Fruit fly (Drosophila melanogaster) whole organism, embryonic: ENCODE data around the gene CG15537.

Source experiments
- CG11456 ChIP-seq: fragments of 200-800 bp; sonication (Bioruptor generic); IDR thresholded peaks from 3 replicates; pipeline ENCODE4 v1.3.6; 2022; ENCODE audit warnings: missing biosample characterization, missing genetic modification characterization
- CG12299 ChIP-seq: fragments of 200-800 bp; sonication (Bioruptor generic); optimal IDR thresholded peaks from 2 replicates; lab custom pipeline; 2018; ENCODE audit warnings: missing biosample characterization, mild to moderate bottlenecking, missing genetic modification characterization
- CG12744 ChIP-seq: fragments of 200-800 bp; sonication (Bioruptor generic); optimal IDR thresholded peaks from 2 replicates; lab custom pipeline; 2016; ENCODE audit warnings: missing biosample characterization, missing genetic modification characterization
- CG12769 ChIP-seq: fragments of 200-800 bp; sonication (Bioruptor generic); optimal IDR thresholded peaks from 2 replicates; lab custom pipeline; 2019; ENCODE audit warnings: missing biosample characterization, mild to moderate bottlenecking, missing genetic modification characterization, moderate library complexity
- CG12942 ChIP-seq: fragments of 200-800 bp; sonication (Bioruptor generic); optimal IDR thresholded peaks from 3 replicates; lab custom pipeline; 2016; ENCODE audit warnings: missing biosample characterization, missing genetic modification characterization
- CG15601 ChIP-seq: fragments of 200-800 bp; sonication (Bioruptor generic); optimal IDR thresholded peaks from 3 replicates; lab custom pipeline; 2019; ENCODE audit warnings: missing biosample characterization, mild to moderate bottlenecking, missing genetic modification characterization, moderate library complexity
- CG17802 ChIP-seq: fragments of 200-800 bp; sonication (Bioruptor generic); optimal IDR thresholded peaks from 2 replicates; lab custom pipeline; 2018; ENCODE audit warnings: missing biosample characterization, mild to moderate bottlenecking, missing genetic modification characterization, moderate library complexity
- CG18262 ChIP-seq: fragments of 200-800 bp; optimal IDR thresholded peaks from 3 replicates; lab custom pipeline; 2019; ENCODE audit warnings: missing biosample characterization, mild to moderate bottlenecking, missing genetic modification characterization, moderate library complexity
- CG2116 ChIP-seq: fragments of 200-800 bp; sonication (Bioruptor generic); optimal IDR thresholded peaks from 3 replicates; lab custom pipeline; 2018; ENCODE audit warnings: missing biosample characterization, mild to moderate bottlenecking, missing genetic modification characterization
- CG31388 ChIP-seq: fragments of 200-800 bp; sonication (Bioruptor generic); optimal IDR thresholded peaks from 2 replicates; lab custom pipeline; 2016; ENCODE audit warnings: missing biosample characterization, missing genetic modification characterization
- CG33557 ChIP-seq: fragments of 200-800 bp; sonication (Bioruptor generic); optimal IDR thresholded peaks from 2 replicates; lab custom pipeline; 2019; ENCODE audit warnings: missing biosample characterization, mild to moderate bottlenecking, missing genetic modification characterization, moderate library complexity
- CG4617 ChIP-seq: fragments of 200-800 bp; sonication (Bioruptor generic); optimal IDR thresholded peaks from 3 replicates; lab custom pipeline; 2016; ENCODE audit warnings: missing biosample characterization, missing genetic modification characterization, borderline replicate concordance
- CG4854 ChIP-seq: fragments of 200-800 bp; sonication (Bioruptor generic); optimal IDR thresholded peaks from 2 replicates; lab custom pipeline; 2016; ENCODE audit warnings: missing biosample characterization, missing genetic modification characterization, inconsistent platforms
- CG6765 ChIP-seq: fragments of 200-800 bp; sonication (Bioruptor generic); optimal IDR thresholded peaks from 3 replicates; lab custom pipeline; 2017; ENCODE audit warnings: missing biosample characterization, mild to moderate bottlenecking, missing genetic modification characterization
- CG7357 ChIP-seq: fragments of 200-800 bp; sonication (Bioruptor generic); IDR thresholded peaks from 3 replicates; pipeline ENCODE4 v1.3.6; 2022; ENCODE audit warnings: missing biosample characterization, missing genetic modification characterization
- CG7963 ChIP-seq: fragments of 200-800 bp; sonication (Bioruptor generic); IDR thresholded peaks from 3 replicates; pipeline ENCODE4 v1.3.6; 2022; ENCODE audit warnings: missing biosample characterization, missing genetic modification characterization; ENCODE audit not compliant: partially characterized antibody
- CG9797 ChIP-seq: fragments of 200-800 bp; sonication (Bioruptor generic); optimal IDR thresholded peaks from 3 replicates; lab custom pipeline; 2018; ENCODE audit warnings: missing biosample characterization, mild to moderate bottlenecking, missing genetic modification characterization
- CTCF ChIP-seq: fragments of 200-800 bp; sonication (Bioruptor generic); optimal IDR thresholded peaks from 2 replicates; lab custom pipeline; 2017; ENCODE audit warnings: missing biosample characterization, mild to moderate bottlenecking, missing genetic modification characterization, moderate library complexity
- D19A ChIP-seq: fragments of 200-800 bp; optimal IDR thresholded peaks from 3 replicates; lab custom pipeline; 2019; ENCODE audit warnings: missing biosample characterization, mild to moderate bottlenecking, missing genetic modification characterization, moderate library complexity
- Dbx ChIP-seq: fragments of 200-800 bp; sonication (Bioruptor generic); IDR thresholded peaks from 3 replicates; pipeline ENCODE4 v1.3.6; 2022; ENCODE audit warnings: missing biosample characterization, missing genetic modification characterization
- Drgx ChIP-seq: fragments of 200-800 bp; sonication (Bioruptor generic); IDR thresholded peaks from 2 replicates; pipeline ENCODE4 v1.3.6; 2022; ENCODE audit warnings: missing biosample characterization, missing genetic modification characterization
- Fer1 ChIP-seq: fragments of 200-800 bp; sonication (Bioruptor generic); optimal IDR thresholded peaks from 2 replicates; lab custom pipeline; 2017; ENCODE audit warnings: missing biosample characterization, mild to moderate bottlenecking, missing genetic modification characterization
- HmgD ChIP-seq: fragments of 200-800 bp; sonication (Bioruptor generic); optimal IDR thresholded peaks from 3 replicates; lab custom pipeline; 2016; ENCODE audit warnings: missing biosample characterization, missing genetic modification characterization
- Hr39 ChIP-seq: fragments of >200 bp; optimal IDR thresholded peaks from 2 replicates; lab custom pipeline; 2017
- MESR4 ChIP-seq: fragments of 200-800 bp; sonication (Bioruptor generic); optimal IDR thresholded peaks from 2 replicates; lab custom pipeline; 2018; ENCODE audit warnings: missing biosample characterization, mild to moderate bottlenecking, missing genetic modification characterization, moderate library complexity
- Nf-YB ChIP-seq: fragments of 200-800 bp; sonication (Bioruptor generic); optimal IDR thresholded peaks from 3 replicates; lab custom pipeline; 2019; ENCODE audit warnings: missing biosample characterization, mild to moderate bottlenecking, missing genetic modification characterization, moderate library complexity
- Nf-YC ChIP-seq: fragments of 200-800 bp; optimal IDR thresholded peaks from 3 replicates; lab custom pipeline; 2019; ENCODE audit warnings: missing biosample characterization, mild to moderate bottlenecking, missing genetic modification characterization, moderate library complexity
- Sry-δ ChIP-seq: fragments of 200-800 bp; sonication (Bioruptor generic); optimal IDR thresholded peaks from 2 replicates; lab custom pipeline; 2016; ENCODE audit warnings: missing biosample characterization, missing genetic modification characterization
- aop ChIP-seq: fragments of 200-800 bp; sonication (Bioruptor generic); IDR thresholded peaks from 2 replicates; pipeline ENCODE4 v1.3.6; 2022; ENCODE audit warnings: missing biosample characterization, missing genetic modification characterization
- ara ChIP-seq: fragments of 200-800 bp; sonication (Bioruptor generic); IDR thresholded peaks from 2 replicates; pipeline ENCODE4 v1.3.6; 2022; ENCODE audit warnings: missing biosample characterization, missing genetic modification characterization
- bowl ChIP-seq: fragments of 200-800 bp; sonication (Bioruptor generic); IDR thresholded peaks from 2 replicates; pipeline ENCODE4 v1.3.6; 2022; ENCODE audit warnings: missing biosample characterization, missing genetic modification characterization
- cad ChIP-seq: fragments of >200 bp; optimal IDR thresholded peaks from 2 replicates; lab custom pipeline; 2017; ENCODE audit warnings: missing biosample characterization, missing genetic modification characterization
- cato ChIP-seq: fragments of 200-800 bp; sonication (Bioruptor generic); optimal IDR thresholded peaks from 2 replicates; lab custom pipeline; 2016; ENCODE audit warnings: missing biosample characterization, missing genetic modification characterization, borderline replicate concordance
- crp ChIP-seq, 2 experiments: fragments of 200-800 bp; sonication (Bioruptor generic); optimal IDR thresholded peaks; 2 replicates in 1 of 2; 3 replicates in 1 of 2; lab custom pipeline; 2017; ENCODE audit warnings: missing biosample characterization in 2 of 2, missing genetic modification characterization in 2 of 2, mild to moderate bottlenecking in 1 of 2, moderate library complexity in 1 of 2
- cwo ChIP-seq: fragments of 200-800 bp; sonication (Bioruptor generic); optimal IDR thresholded peaks from 3 replicates; lab custom pipeline; 2017; ENCODE audit warnings: missing biosample characterization, missing genetic modification characterization, mild to moderate bottlenecking, moderate library complexity, missing genetic modification reagents
- dan ChIP-seq: fragments of 200-800 bp; sonication (Bioruptor generic); IDR thresholded peaks from 2 replicates; pipeline ENCODE4 v1.3.6; 2022; ENCODE audit warnings: missing biosample characterization, missing genetic modification characterization
- disco-r ChIP-seq: fragments of 200-800 bp; sonication (Bioruptor generic); optimal IDR thresholded peaks from 2 replicates; lab custom pipeline; 2016; ENCODE audit warnings: missing biosample characterization, missing genetic modification characterization
- ham ChIP-seq: fragments of 200-800 bp; sonication (Bioruptor generic); IDR thresholded peaks from 2 replicates; pipeline ENCODE4 v1.3.6; 2022; ENCODE audit warnings: missing biosample characterization, missing genetic modification characterization
- hb ChIP-seq: fragments of 200-800 bp; sonication (Bioruptor generic); IDR thresholded peaks from 3 replicates; pipeline ENCODE4 v1.3.6; 2022; ENCODE audit warnings: missing biosample characterization, missing genetic modification characterization; ENCODE audit not compliant: partially characterized antibody
- hth ChIP-seq: fragments of >200 bp; optimal IDR thresholded peaks from 2 replicates; lab custom pipeline; 2017; ENCODE audit warnings: inconsistent platforms
- kni ChIP-seq: fragments of 200-800 bp; sonication (Bioruptor generic); optimal IDR thresholded peaks from 3 replicates; lab custom pipeline; 2017; ENCODE audit warnings: mild to moderate bottlenecking, missing biosample characterization, missing genetic modification reagents, missing genetic modification characterization
- lilli ChIP-seq: fragments of 200-800 bp; sonication (Bioruptor generic); optimal IDR thresholded peaks from 3 replicates; lab custom pipeline; 2016; ENCODE audit warnings: missing biosample characterization, missing genetic modification characterization
- p53 ChIP-seq: fragments of 200-800 bp; sonication (Bioruptor generic); optimal IDR thresholded peaks from 2 replicates; lab custom pipeline; 2016; ENCODE audit warnings: missing biosample characterization, missing genetic modification characterization
- peb ChIP-seq: fragments of 200-800 bp; sonication (Bioruptor generic); IDR thresholded peaks from 2 replicates; pipeline ENCODE4 v1.3.6; 2022; ENCODE audit warnings: missing biosample characterization, missing genetic modification characterization
- sens-2 ChIP-seq: fragments of 200-800 bp; sonication (Bioruptor generic); IDR thresholded peaks from 2 replicates; pipeline ENCODE4 v1.3.6; 2022; ENCODE audit warnings: missing biosample characterization, missing genetic modification characterization
- seq ChIP-seq: fragments of 200-800 bp; sonication (Bioruptor generic); IDR thresholded peaks from 2 replicates; pipeline ENCODE4 v1.3.6; 2022; ENCODE audit warnings: missing biosample characterization, missing genetic modification characterization
- sima ChIP-seq: fragments of 200-800 bp; sonication (Bioruptor generic); optimal IDR thresholded peaks from 2 replicates; lab custom pipeline; 2016; ENCODE audit warnings: missing biosample characterization, missing genetic modification characterization
- slou ChIP-seq: fragments of 200-800 bp; sonication (Bioruptor generic); optimal IDR thresholded peaks from 3 replicates; lab custom pipeline; 2016; ENCODE audit warnings: missing biosample characterization, missing genetic modification characterization
- so ChIP-seq: fragments of 200-800 bp; sonication (Bioruptor generic); IDR thresholded peaks from 3 replicates; pipeline ENCODE4 v1.3.6; 2022; ENCODE audit warnings: missing biosample characterization, missing genetic modification characterization
- ttk ChIP-seq: fragments of 200-800 bp; sonication (Bioruptor generic); IDR thresholded peaks from 2 replicates; pipeline ENCODE4 v2.1.2; 2022; ENCODE audit warnings: missing biosample characterization, missing genetic modification characterization
- tx ChIP-seq: fragments of 200-800 bp; sonication (Bioruptor generic); optimal IDR thresholded peaks from 2 replicates; lab custom pipeline; 2016; ENCODE audit warnings: missing biosample characterization, missing genetic modification characterization
- unc-4 ChIP-seq: fragments of 200-800 bp; sonication (Bioruptor generic); IDR thresholded peaks from 2 replicates; pipeline ENCODE4 v1.3.6; 2022; ENCODE audit warnings: missing biosample characterization, missing genetic modification characterization; ENCODE audit not compliant: partially characterized antibody

The CG15537 gene

DNA sequence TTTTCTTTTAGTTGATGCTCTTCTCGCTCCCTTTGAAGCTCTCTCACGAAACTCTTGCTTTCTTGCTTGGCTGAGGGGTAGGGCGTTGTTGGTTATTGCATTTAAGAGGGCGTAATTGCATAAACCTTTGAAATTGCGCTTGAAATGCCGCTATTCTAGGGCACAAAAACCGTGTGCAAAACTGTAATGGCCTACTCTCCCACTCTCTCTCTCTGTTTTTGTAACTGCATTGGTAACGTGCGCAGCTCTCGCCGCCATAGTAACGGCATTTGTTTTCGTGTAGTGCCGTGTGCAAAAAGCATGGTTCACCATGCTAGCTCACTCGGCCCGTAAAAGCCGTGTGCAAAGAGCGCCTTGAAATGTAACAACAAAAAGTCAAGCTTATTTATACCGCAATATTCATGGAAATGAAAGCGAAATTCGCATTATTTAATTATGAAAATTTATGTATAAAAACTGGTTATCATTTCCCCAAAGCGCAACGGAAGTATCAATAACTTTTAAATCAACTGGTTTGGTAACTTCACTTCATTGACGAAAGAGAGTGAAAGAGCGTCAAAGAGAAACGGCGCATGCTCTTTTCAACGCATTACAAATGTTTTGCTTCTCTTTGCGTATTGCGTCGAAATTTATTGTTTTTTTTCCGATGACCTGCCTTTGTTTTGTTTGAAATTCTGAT is 56.5 kb downstream of the CG15537 start (continued):
- TF ChIP-seq ham (no peak), Nf-YB (GFP tag; lab: Kevin White, UChicago) (no peak), CG31388 (no peak), CG6765 (GFP tag; lab: Kevin White, UChicago) (no peak), CG17802 (tag; lab: Kevin White, UChicago) (no peak), CTCF (GFP tag; lab: Kevin White, UChicago) (no peak), CG18262 (tag; lab: Kevin White, UChicago) (no peak), HmgD (GFP tag; lab: Kevin White, UChicago) (no peak), D19A (tag; lab: Kevin White, UChicago) (no peak), bowl (GFP tag; lab: Robert Waterston, UW) (no peak), aop (GFP tag; lab: Robert Waterston, UW) (0 out of 2 replicates have a peak, but pooled peaks have one; percentile 28), CG12744 (GFP tag; lab: Kevin White, UChicago) (no peak), Hr39 (no peak), CG2116 (GFP tag; lab: Kevin White, UChicago) (no peak), Nf-YC (tag; lab: Kevin White, UChicago) (peak; percentile 12), hth (lab: Kevin White, UChicago) (no peak), cwo (GFP tag; lab: Kevin White, UChicago) (no peak), CG12942 (GFP tag; lab: Kevin White, UChicago) (no peak), unc-4 (GFP tag; lab: Robert Waterston, UW) (no peak; the same call in 1 of the 2 replicates), Sry-δ (no peak), CG7963 (no peak), p53 (GFP tag; lab: Kevin White, UChicago) (no peak), kni (peak; percentile 11), ttk (GFP tag; lab: Robert Waterston, UW) (no peak), CG4854 (GFP tag; lab: Kevin White, UChicago) (no peak), peb (GFP tag; lab: Robert Waterston, UW) (no peak), CG4617 (GFP tag; lab: Kevin White, UChicago) (no peak), seq (no peak), so (GFP tag; lab: Robert Waterston, UW) (peak; percentile 16; the same call in 1 of the 3 replicates), cato (no peak), hb (GFP tag; lab: Robert Waterston, UW) (no peak), cad (GFP tag; lab: Kevin White, UChicago) (no peak), sima (GFP tag; lab: Kevin White, UChicago) (no peak), CG7357 (GFP tag; lab: Robert Waterston, UW) (no peak), dan (no peak), CG15601 (no peak), CG9797 (GFP tag; lab: Kevin White, UChicago) (no peak), disco-r (GFP tag; lab: Kevin White, UChicago) (no peak), ara (no peak; the same call in 1 of the 2 replicates), CG12769 (tag; lab: Kevin White, UChicago) (peak; percentile 9), Drgx (GFP tag; lab: Robert Waterston, UW) (no peak), CG12299 (no peak), CG11456 (no peak), slou (GFP tag; lab: Kevin White, UChicago) (no peak), crp (GFP tag; optimal IDR thresholded peaks at IDR 0.05; lab: Kevin White, UChicago) (no peak), Fer1 (peak; percentile 30), sens-2 (GFP tag; lab: Robert Waterston, UW) (no peak), tx (GFP tag; lab: Kevin White, UChicago) (no peak), lilli (no peak), Dbx (peak; percentile 39; the same call in 1 of the 3 replicates), CG33557 (GFP tag; lab: Kevin White, UChicago) (no peak), MESR4 (GFP tag; lab: Kevin White, UChicago) (no peak)
